Worm (Caenorhabditis elegans): Measurements from ENCODE around the gene twk-14.
A peak's percentile ranks its signal among the peaks of the same experiment; 100 is the strongest.

Gene twk-14

ce11 chrV:12395699-12396098 lies at the start of gene twk-14:
Gene twk-14 (minus strand): TSS chrV:12395706.
- TF ChIP-seq crh-2 (tag; optimal IDR thresholded peaks at IDR 0.05) = no peak
- TF ChIP-seq ztf-11 (tag; optimal IDR thresholded peaks at IDR 0.05) = no peak
- TF ChIP-seq mbf-1 (tag; optimal IDR thresholded peaks at IDR 0.05) = no peak
- TF ChIP-seq elt-1 (tag; optimal IDR thresholded peaks at IDR 0.05) = no peak
- no peak for TF ChIP-seq zag-1 (tag; optimal IDR thresholded peaks at IDR 0.05)
- no peak for TF ChIP-seq F13H6.1 (tag; optimal IDR thresholded peaks at IDR 0.05)
- no peak for TF ChIP-seq skn-1 (tag; optimal IDR thresholded peaks at IDR 0.05)
- TF ChIP-seq dmd-4 (tag; optimal IDR thresholded peaks at IDR 0.05) = no peak
- TF ChIP-seq ceh-16 (tag; optimal IDR thresholded peaks at IDR 0.05) = no peak
- no peak for TF ChIP-seq unc-55 (GFP tag; optimal IDR thresholded peaks at IDR 0.05)
- TF ChIP-seq nhr-23 (tag; optimal IDR thresholded peaks at IDR 0.05) = no peak
- TF ChIP-seq gmeb-1 (tag; optimal IDR thresholded peaks at IDR 0.05) = no peak
- TF ChIP-seq lsy-2 (tag; optimal IDR thresholded peaks at IDR 0.05) = no peak
- TF ChIP-seq nhr-77 (tag; optimal IDR thresholded peaks at IDR 0.05) = no peak
- TF ChIP-seq lin-39 (tag; optimal IDR thresholded peaks at IDR 0.05) = no peak
- no peak for TF ChIP-seq sem-4 (tag; optimal IDR thresholded peaks at IDR 0.05)

ce11 chrV:12443754-12444153 lies 48.2 kb upstream of the twk-14 start, which contains the start of gene pals-39:
Gene pals-39 (minus strand): TSS chrV:12443854.
- TF ChIP-seq blmp-1 (tag; optimal IDR thresholded peaks at IDR 0.05; ENCODE audit: insufficient read depth) = no peak
- peak; percentile 21 for TF ChIP-seq fos-1 (tag; optimal IDR thresholded peaks at IDR 0.05)

- no peak for TF ChIP-seq peb-1 (tag; optimal IDR thresholded peaks at IDR 0.05)
- TF ChIP-seq ama-1 (optimal IDR thresholded peaks at IDR 0.05) = no peak
- TF ChIP-seq mab-5 (tag; optimal IDR thresholded peaks at IDR 0.05) = no peak
- no peak for TF ChIP-seq unc-39 (tag; optimal IDR thresholded peaks at IDR 0.05)
- no peak for TF ChIP-seq nhr-21 (tag; optimal IDR thresholded peaks at IDR 0.05)
- TF ChIP-seq nhr-77 (tag; optimal IDR thresholded peaks at IDR 0.05) = no peak
- no peak for TF ChIP-seq C34F6.9 (tag; optimal IDR thresholded peaks at IDR 0.05)
- no peak for TF ChIP-seq fos-1 (tag; optimal IDR thresholded peaks at IDR 0.05)
- no peak for TF ChIP-seq nhr-25 (tag; optimal IDR thresholded peaks at IDR 0.05)
- TF ChIP-seq lin-11 (tag; optimal IDR thresholded peaks at IDR 0.05) = no peak
- no peak for TF ChIP-seq lin-39 (tag; optimal IDR thresholded peaks at IDR 0.05)
- TF ChIP-seq ztf-1 (GFP tag; conservative IDR thresholded peaks at IDR 0.05) = no peak
Measured at ce11 chrV:12441420-12441819, 45.9 kb upstream of the twk-14 start, which contains the start of gene pals-37. Gene pals-37 (minus strand): TSS chrV:12441520.

- TF ChIP-seq nhr-237 (tag; optimal IDR thresholded peaks at IDR 0.05) = no peak
- TF ChIP-seq R02D3.7 (tag; optimal IDR thresholded peaks at IDR 0.05) = no peak
- TF ChIP-seq alr-1 (tag; optimal IDR thresholded peaks at IDR 0.05) = no peak
- TF ChIP-seq egl-27 (tag; optimal IDR thresholded peaks at IDR 0.05) = no peak
- no peak for TF ChIP-seq lin-13 (GFP tag; optimal IDR thresholded peaks at IDR 0.05)
- no peak for TF ChIP-seq nhr-12 (tag; optimal IDR thresholded peaks at IDR 0.05)
- no peak for TF ChIP-seq ceh-16 (tag; optimal IDR thresholded peaks at IDR 0.05)
- TF ChIP-seq gmeb-1 (tag; optimal IDR thresholded peaks at IDR 0.05) = no peak
- no peak for TF ChIP-seq Y55F3AM.14 (GFP tag; optimal IDR thresholded peaks at IDR 0.05)
Measured at ce11 chrV:12433717-12434116, 38.2 kb upstream of the twk-14 start, which contains the start of gene srh-25. Gene srh-25 (minus strand): TSS chrV:12433817.

- no peak for TF ChIP-seq elt-3 (tag; optimal IDR thresholded peaks at IDR 0.05)
- no peak for TF ChIP-seq nhr-77 (tag; optimal IDR thresholded peaks at IDR 0.05)
- no peak for TF ChIP-seq aly-2 (tag; optimal IDR thresholded peaks at IDR 0.05)
- no peak for TF ChIP-seq sma-3 (GFP tag; optimal IDR thresholded peaks at IDR 0.05)
- no peak for TF ChIP-seq ceh-16 (tag; optimal IDR thresholded peaks at IDR 0.05)
- TF ChIP-seq blmp-1 (tag; optimal IDR thresholded peaks at IDR 0.05; ENCODE audit: insufficient read depth) = no peak
- no peak for TF ChIP-seq nhr-237 (tag; optimal IDR thresholded peaks at IDR 0.05)
- TF ChIP-seq ama-1 (optimal IDR thresholded peaks at IDR 0.05) = no peak
- no peak for TF ChIP-seq nhr-21 (tag; optimal IDR thresholded peaks at IDR 0.05)
- no peak for TF ChIP-seq peb-1 (tag; optimal IDR thresholded peaks at IDR 0.05)
- TF ChIP-seq elt-1 (tag; optimal IDR thresholded peaks at IDR 0.05) = no peak
- TF ChIP-seq sem-4 (tag; optimal IDR thresholded peaks at IDR 0.05) = no peak
- no peak for TF ChIP-seq lsy-2 (tag; optimal IDR thresholded peaks at IDR 0.05)
- TF ChIP-seq mdl-1 (tag; optimal IDR thresholded peaks at IDR 0.05) = no peak
Measured at ce11 chrV:12433105-12433504, 37.6 kb upstream of the twk-14 start.

All from whole organism, L2 larva.